Fruit fly (Drosophila melanogaster) whole organism, pupa: ENCODE data around the gene TrpA1.

Source experiments
- EcR ChIP-seq: fragments of 200-800 bp; sonication (Bioruptor generic); optimal IDR thresholded peaks from 3 replicates; lab custom pipeline; 2019; ENCODE audit warnings: missing biosample characterization, missing genetic modification characterization, mild to moderate bottlenecking, moderate library complexity, missing genetic modification reagents
- Ets98B ChIP-seq: fragments of 200-800 bp; sonication (Bioruptor generic); IDR thresholded peaks from 2 replicates; pipeline ENCODE4 v1.3.6; 2022; ENCODE audit warnings: missing biosample characterization, missing genetic modification characterization
- Pif1A ChIP-seq: fragments of 200-800 bp; sonication (Bioruptor generic); optimal IDR thresholded peaks from 3 replicates; lab custom pipeline; 2016; ENCODE audit warnings: missing biosample characterization, missing genetic modification characterization
- Snoo ChIP-seq: fragments of 200-800 bp; sonication (Bioruptor generic); optimal IDR thresholded peaks from 3 replicates; lab custom pipeline; 2017; ENCODE audit warnings: missing biosample characterization, mild to moderate bottlenecking, missing genetic modification characterization, inconsistent platforms

DNA sequence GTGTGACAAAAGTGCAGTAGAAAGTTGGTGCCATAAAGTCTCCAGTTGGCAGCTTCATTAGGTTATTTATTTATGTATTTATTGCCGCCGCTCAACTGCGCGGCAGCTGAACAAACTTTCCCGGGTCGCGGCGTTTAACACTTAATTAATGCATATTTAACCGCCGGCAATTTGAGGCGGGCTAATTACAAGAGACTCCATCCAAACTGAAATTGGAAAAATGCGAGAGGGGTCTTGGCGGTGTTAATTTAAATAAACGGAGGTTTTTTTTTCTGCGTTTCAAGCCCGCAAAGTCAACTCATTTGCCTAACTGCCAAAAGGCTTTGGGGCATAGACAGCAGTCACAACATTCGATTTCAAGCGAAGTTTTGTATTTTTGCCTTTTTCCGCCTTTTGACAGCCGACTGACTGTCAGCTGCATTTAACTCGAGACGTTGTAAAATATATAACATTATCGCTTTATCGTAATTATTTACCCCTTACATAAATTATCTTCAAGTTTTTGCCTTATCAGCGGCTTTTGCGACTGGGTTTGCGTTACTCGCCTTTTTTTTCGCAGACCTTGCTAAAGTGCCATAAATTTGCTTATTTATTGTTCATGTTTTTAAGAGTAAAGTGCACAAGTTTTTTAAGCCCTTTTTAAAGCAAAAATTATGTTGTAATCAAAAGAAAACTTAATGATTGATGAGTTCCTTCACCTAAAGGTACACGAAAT, 47.2 kb downstream of the TrpA1 start:
- no peak for TF ChIP-seq EcR (GFP tag; lab: Kevin White, UChicago)
- no peak for TF ChIP-seq Pif1A (GFP tag; lab: Kevin White, UChicago)
- TF ChIP-seq Snoo (tag; lab: Kevin White, UChicago), result no peak
- TF ChIP-seq Ets98B, result no peak
